Fruit fly (Drosophila melanogaster) whole organism, embryonic: Measurements from ENCODE around the gene Argl.

Source experiments
- Aef1 ChIP-seq: fragments of 200-800 bp; sonication (Bioruptor generic); IDR thresholded peaks from 3 replicates; pipeline ENCODE4 v1.3.6; 2022; ENCODE audit warnings: missing biosample characterization, missing genetic modification characterization
- Awh ChIP-seq: fragments of 200-800 bp; sonication (Bioruptor generic); IDR thresholded peaks from 2 replicates; pipeline ENCODE4, ENCODE4 v1.3.6; 2022; ENCODE audit warnings: missing biosample characterization, missing genetic modification characterization
- B-H1 ChIP-seq: fragments of 200-800 bp; sonication (Bioruptor generic); IDR thresholded peaks from 3 replicates; pipeline ENCODE4 v1.3.6; 2022; ENCODE audit warnings: missing biosample characterization, missing genetic modification characterization
- CG1024 ChIP-seq: fragments of 200-800 bp; sonication (Bioruptor generic); IDR thresholded peaks from 2 replicates; pipeline ENCODE4 v1.3.6; 2022; ENCODE audit warnings: missing biosample characterization, missing genetic modification characterization
- CG10267 ChIP-seq: fragments of 200-800 bp; sonication (Bioruptor generic); optimal IDR thresholded peaks from 2 replicates; lab custom pipeline; 2018; ENCODE audit warnings: missing biosample characterization, mild to moderate bottlenecking, missing genetic modification characterization, moderate library complexity
- CG12071 ChIP-seq: fragments of 200-800 bp; sonication (Bioruptor generic); optimal IDR thresholded peaks from 3 replicates; lab custom pipeline; 2018; ENCODE audit warnings: missing biosample characterization, mild to moderate bottlenecking, missing genetic modification characterization
- CG12299 ChIP-seq: fragments of 200-800 bp; sonication (Bioruptor generic); optimal IDR thresholded peaks from 2 replicates; lab custom pipeline; 2018; ENCODE audit warnings: missing biosample characterization, mild to moderate bottlenecking, missing genetic modification characterization
- CG14710 ChIP-seq: fragments of 200-800 bp; sonication (Bioruptor generic); optimal IDR thresholded peaks from 3 replicates; lab custom pipeline; 2019; ENCODE audit warnings: missing biosample characterization, mild to moderate bottlenecking, missing genetic modification characterization, moderate library complexity
- CG17186 ChIP-seq: fragments of 200-800 bp; sonication (Bioruptor generic); optimal IDR thresholded peaks from 3 replicates; lab custom pipeline; 2017; ENCODE audit warnings: missing biosample characterization, missing genetic modification reagents, missing genetic modification characterization
- CG17802 ChIP-seq: fragments of 200-800 bp; sonication (Bioruptor generic); optimal IDR thresholded peaks from 2 replicates; lab custom pipeline; 2018; ENCODE audit warnings: missing biosample characterization, mild to moderate bottlenecking, missing genetic modification characterization, moderate library complexity
- CG18262 ChIP-seq: fragments of 200-800 bp; optimal IDR thresholded peaks from 3 replicates; lab custom pipeline; 2019; ENCODE audit warnings: missing biosample characterization, mild to moderate bottlenecking, missing genetic modification characterization, moderate library complexity
- CG2875 ChIP-seq: fragments of 200-800 bp; sonication (Bioruptor generic); optimal IDR thresholded peaks from 2 replicates; lab custom pipeline; 2017; ENCODE audit warnings: missing biosample characterization, mild to moderate bottlenecking, missing genetic modification characterization, missing genetic modification reagents
- CG2889 ChIP-seq: fragments of 200-800 bp; sonication (Bioruptor generic); IDR thresholded peaks from 3 replicates; pipeline ENCODE4 v1.3.6; 2022; ENCODE audit warnings: missing biosample characterization, missing genetic modification characterization
- CG31365 ChIP-seq: fragments of 200-800 bp; sonication (Bioruptor generic); optimal IDR thresholded peaks from 2 replicates; lab custom pipeline; 2018; ENCODE audit warnings: missing biosample characterization, mild to moderate bottlenecking, missing genetic modification characterization
- CG6272 ChIP-seq: fragments of 200-800 bp; sonication (Bioruptor generic); IDR thresholded peaks from 2 replicates; pipeline ENCODE4 v1.3.6; 2022; ENCODE audit warnings: missing biosample characterization, missing genetic modification characterization
- CG9797 ChIP-seq: fragments of 200-800 bp; sonication (Bioruptor generic); optimal IDR thresholded peaks from 3 replicates; lab custom pipeline; 2018; ENCODE audit warnings: missing biosample characterization, mild to moderate bottlenecking, missing genetic modification characterization
- CG9932 ChIP-seq: fragments of 200-800 bp; sonication (Bioruptor generic); IDR thresholded peaks from 2 replicates; pipeline ENCODE4 v1.3.6; 2022; ENCODE audit warnings: missing biosample characterization, missing genetic modification characterization
- Elba2 ChIP-seq: fragments of 200-800 bp; sonication (Bioruptor generic); optimal IDR thresholded peaks from 3 replicates; lab custom pipeline; 2016; ENCODE audit warnings: missing biosample characterization, missing genetic modification characterization
- Fer1 ChIP-seq: fragments of 200-800 bp; sonication (Bioruptor generic); optimal IDR thresholded peaks from 2 replicates; lab custom pipeline; 2017; ENCODE audit warnings: missing biosample characterization, mild to moderate bottlenecking, missing genetic modification characterization
- Hsf ChIP-seq: fragments of 200-800 bp; sonication (Bioruptor generic); optimal IDR thresholded peaks from 3 replicates; lab custom pipeline; 2016; ENCODE audit warnings: missing biosample characterization, missing genetic modification characterization
- Lhr ChIP-seq: fragments of 200-800 bp; sonication (Bioruptor generic); optimal IDR thresholded peaks from 3 replicates; lab custom pipeline; 2017; ENCODE audit warnings: mild to moderate bottlenecking, missing biosample characterization, missing genetic modification reagents, missing genetic modification characterization
- Max ChIP-seq: fragments of 200-800 bp; sonication (Bioruptor generic); optimal IDR thresholded peaks from 2 replicates; lab custom pipeline; 2016; ENCODE audit warnings: missing biosample characterization, mild to moderate bottlenecking, missing genetic modification characterization
- Myb ChIP-seq: fragments of 200-800 bp; sonication (Bioruptor generic); optimal IDR thresholded peaks from 2 replicates; lab custom pipeline; 2016; ENCODE audit warnings: missing biosample characterization, missing genetic modification characterization
- Opbp ChIP-seq: fragments of 200-800 bp; sonication (Bioruptor generic); IDR thresholded peaks from 3 replicates; pipeline ENCODE4 v1.3.6; 2022; ENCODE audit warnings: missing biosample characterization, missing genetic modification characterization; ENCODE audit not compliant: partially characterized antibody
- Sry-δ ChIP-seq: fragments of 200-800 bp; sonication (Bioruptor generic); optimal IDR thresholded peaks from 2 replicates; lab custom pipeline; 2016; ENCODE audit warnings: missing biosample characterization, missing genetic modification characterization
- Stat92E ChIP-seq, 3 experiments: fragments of >200 bp in 2 of 3; fragments of 200-800 bp in 1 of 3; sonication (Bioruptor generic) in 1 of 3; optimal IDR thresholded peaks; 2 replicates each; lab custom pipeline; 2017 to 2019; ENCODE audit warnings: missing biosample characterization in 3 of 3, missing genetic modification characterization in 3 of 3, mild to moderate bottlenecking in 1 of 3, moderate library complexity in 1 of 3
- al ChIP-seq: fragments of 200-800 bp; sonication (Bioruptor generic); IDR thresholded peaks from 2 replicates; pipeline ENCODE4 v1.3.6; 2022; ENCODE audit warnings: missing biosample characterization, missing genetic modification characterization
- corto ChIP-seq: fragments of 200-800 bp; sonication (Bioruptor generic); optimal IDR thresholded peaks from 2 replicates; lab custom pipeline; 2016; ENCODE audit warnings: missing biosample characterization, mild to moderate bottlenecking, missing genetic modification characterization, moderate library complexity
- gfzf ChIP-seq: fragments of 200-800 bp; sonication (Bioruptor generic); optimal IDR thresholded peaks from 2 replicates; lab custom pipeline; 2016; ENCODE audit warnings: missing biosample characterization, mild to moderate bottlenecking, missing genetic modification characterization, moderate library complexity
- grau ChIP-seq: fragments of 200-800 bp; optimal IDR thresholded peaks from 3 replicates; lab custom pipeline; 2019; ENCODE audit warnings: missing biosample characterization, mild to moderate bottlenecking, missing genetic modification characterization, moderate library complexity
- hkb ChIP-seq, 2 experiments: fragments of 200-800 bp in 1 of 2; fragments of >200 bp in 1 of 2; sonication (Bioruptor generic) in 1 of 2; IDR thresholded peaks in 1 of 2; optimal IDR thresholded peaks in 1 of 2; 2 replicates each; pipeline versions ENCODE4 v1.3.6 to Lab custom; 2017 to 2022; ENCODE audit warnings: missing biosample characterization in 1 of 2, missing genetic modification characterization in 1 of 2
- nmo ChIP-seq: fragments of 200-800 bp; sonication (Bioruptor generic); optimal IDR thresholded peaks from 2 replicates; lab custom pipeline; 2018; ENCODE audit warnings: missing biosample characterization, mild to moderate bottlenecking, missing genetic modification characterization, moderate library complexity
- pfk ChIP-seq: fragments of 200-800 bp; sonication (Bioruptor generic); optimal IDR thresholded peaks from 2 replicates; lab custom pipeline; 2018; ENCODE audit warnings: missing biosample characterization, mild to moderate bottlenecking, missing genetic modification characterization, moderate library complexity
- repo ChIP-seq: fragments of 200-800 bp; sonication (Bioruptor generic); optimal IDR thresholded peaks from 2 replicates; lab custom pipeline; 2016; ENCODE audit warnings: missing biosample characterization, missing genetic modification characterization
- ro ChIP-seq: fragments of 200-800 bp; sonication (Bioruptor generic); IDR thresholded peaks from 2 replicates; pipeline ENCODE4 v1.3.6; 2022; ENCODE audit warnings: missing biosample characterization, missing genetic modification characterization
- row ChIP-seq: fragments of 200-800 bp; sonication (Bioruptor generic); IDR thresholded peaks from 3 replicates; pipeline ENCODE4 v1.3.6; 2022; ENCODE audit warnings: missing biosample characterization, missing genetic modification characterization
- salm ChIP-seq: fragments of 200-800 bp; sonication (Bioruptor generic); optimal IDR thresholded peaks from 2 replicates; lab custom pipeline; 2018; ENCODE audit warnings: missing biosample characterization, mild to moderate bottlenecking, missing genetic modification characterization
- sens ChIP-seq: fragments of 200-800 bp; sonication (Bioruptor generic); peaks from one replicate; lab custom pipeline; 2016; ENCODE audit warnings: missing biosample characterization, missing genetic modification characterization
- shn ChIP-seq: fragments of 200-800 bp; sonication (Bioruptor generic); optimal IDR thresholded peaks from 3 replicates; lab custom pipeline; 2016; ENCODE audit warnings: missing biosample characterization, missing genetic modification characterization
- slou ChIP-seq: fragments of 200-800 bp; sonication (Bioruptor generic); optimal IDR thresholded peaks from 3 replicates; lab custom pipeline; 2016; ENCODE audit warnings: missing biosample characterization, missing genetic modification characterization
- tio ChIP-seq: fragments of 200-800 bp; sonication (Bioruptor generic); optimal IDR thresholded peaks from 2 replicates; lab custom pipeline; 2017; ENCODE audit warnings: missing biosample characterization, missing genetic modification characterization, inconsistent platforms
- toy ChIP-seq: fragments of 200-800 bp; sonication (Bioruptor generic); IDR thresholded peaks from 2 replicates; pipeline ENCODE4 v1.3.6; 2022; ENCODE audit warnings: missing biosample characterization, missing genetic modification characterization

Argl gene

DNA sequence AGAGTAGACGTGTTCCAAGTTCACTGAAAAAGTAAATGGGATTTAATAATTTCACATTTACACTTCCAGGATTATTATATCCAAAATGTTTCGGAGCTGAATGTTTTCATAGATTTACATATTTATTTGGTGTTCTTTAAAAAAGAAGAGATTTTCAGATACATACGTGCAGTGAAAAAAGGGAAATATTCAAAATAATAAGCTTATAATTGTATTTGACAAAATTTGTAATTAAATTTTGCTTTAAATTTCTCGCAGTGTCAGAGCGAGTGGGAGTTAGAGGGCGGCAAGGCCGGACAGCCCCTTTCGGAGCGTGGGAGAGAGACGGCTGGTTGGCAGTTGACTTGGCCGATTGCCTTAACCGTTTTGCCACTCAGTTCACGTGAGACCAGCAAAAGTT, 4.9 kb downstream of the Argl start, which contains the start of gene Tsp29Fb (continued):
- TF ChIP-seq Fer1 (GFP tag; lab: Kevin White, UChicago) (peak; percentile 91), salm (tag; lab: Kevin White, UChicago) (peak; percentile 52), corto (GFP tag; lab: Kevin White, UChicago) (peak; percentile 5), CG17186 (GFP tag; lab: Kevin White, UChicago) (no peak), CG17802 (tag; lab: Kevin White, UChicago) (no peak), Max (GFP tag; lab: Kevin White, UChicago) (peak; percentile 46), shn (GFP tag; lab: Kevin White, UChicago) (peak; percentile 48), CG2889 (GFP tag; lab: Robert Waterston, UW) (no peak), grau (tag; lab: Kevin White, UChicago) (peak; percentile 87), repo (GFP tag; lab: Kevin White, UChicago) (no peak), Awh (GFP tag; lab: Robert Waterston, UW) (peak; percentile 67; the same call in 1 of the 2 replicates), sens (GFP tag; lab: Kevin White, UChicago) (peak; percentile 90), hkb (optimal IDR thresholded peaks at IDR 0.05; lab: Kevin White, UChicago) (no peak), hkb (GFP tag; IDR thresholded peaks at IDR 0.05; lab: Robert Waterston, UW) (peak; percentile 83), CG6272 (GFP tag; lab: Robert Waterston, UW) (peak; percentile 23; the same call in 1 of the 2 replicates), CG31365 (no peak), CG1024 (GFP tag; lab: Robert Waterston, UW) (no peak), ro (GFP tag; lab: Robert Waterston, UW) (no peak), gfzf (GFP tag; lab: Kevin White, UChicago) (no peak), CG9797 (no peak), CG2875 (GFP tag; lab: Kevin White, UChicago) (peak; percentile 7), Elba2 (no peak), Sry-δ (GFP tag; lab: Kevin White, UChicago) (peak; percentile 7), CG12299 (tag; lab: Kevin White, UChicago) (peak; percentile 72), al (GFP tag; lab: Robert Waterston, UW) (peak; percentile 63), slou (GFP tag; lab: Kevin White, UChicago) (no peak), toy (GFP tag; lab: Robert Waterston, UW) (no peak), Lhr (GFP tag; lab: Kevin White, UChicago) (no peak), pfk (GFP tag; lab: Kevin White, UChicago) (no peak), B-H1 (peak; percentile 39; the same call in 1 of the 3 replicates), CG12071 (GFP tag; lab: Kevin White, UChicago) (peak; percentile 56), CG14710 (tag; lab: Kevin White, UChicago) (peak; percentile 23), row (GFP tag; lab: Robert Waterston, UW) (peak; percentile 92), Stat92E (GFP tag; optimal IDR thresholded peaks at IDR 0.05; lab: Kevin White, UChicago) (no peak), nmo (GFP tag; lab: Kevin White, UChicago) (peak; percentile 77), CG9932 (GFP tag; lab: Robert Waterston, UW) (peak; percentile 72), Hsf (GFP tag; lab: Kevin White, UChicago) (peak; percentile 58), CG10267 (tag; lab: Kevin White, UChicago) (peak; percentile 52), CG18262 (tag; lab: Kevin White, UChicago) (peak; percentile 71), Opbp (GFP tag; lab: Robert Waterston, UW) (no peak), Aef1 (GFP tag; lab: Robert Waterston, UW) (peak; percentile 54), tio (GFP tag; lab: Kevin White, UChicago) (peak; percentile 55), Myb (GFP tag; lab: Kevin White, UChicago) (peak; percentile 37)
- TF ChIP-seq, all 482 proteins: peak for 289
